Fruit fly (Drosophila melanogaster) whole organism, pupa: ENCODE data around the gene NFAT.

ENCODE experiments used
- CG13204 ChIP-seq: fragments of 200-800 bp; sonication (Bioruptor generic); optimal IDR thresholded peaks from 2 replicates; lab custom pipeline; 2018; ENCODE audit warnings: missing biosample characterization, mild to moderate bottlenecking, missing genetic modification characterization, moderate library complexity
- CG32121 ChIP-seq: fragments of 200-800 bp; sonication (Bioruptor generic); IDR thresholded peaks from 2 replicates; pipeline ENCODE4 v1.3.6; 2022; ENCODE audit warnings: missing biosample characterization, missing genetic modification characterization
- CG4496 ChIP-seq: fragments of 200-800 bp; sonication (Bioruptor generic); IDR thresholded peaks from 3 replicates; pipeline ENCODE4 v1.3.6; 2022; ENCODE audit warnings: missing biosample characterization, missing genetic modification characterization
- CG8159 ChIP-seq: fragments of 200-800 bp; sonication (Bioruptor generic); optimal IDR thresholded peaks from 3 replicates; lab custom pipeline; 2018; ENCODE audit warnings: missing biosample characterization, mild to moderate bottlenecking, missing genetic modification characterization, moderate library complexity
- EcR ChIP-seq: fragments of 200-800 bp; sonication (Bioruptor generic); optimal IDR thresholded peaks from 3 replicates; lab custom pipeline; 2019; ENCODE audit warnings: missing biosample characterization, missing genetic modification characterization, mild to moderate bottlenecking, moderate library complexity, missing genetic modification reagents
- Snoo ChIP-seq: fragments of 200-800 bp; sonication (Bioruptor generic); optimal IDR thresholded peaks from 3 replicates; lab custom pipeline; 2017; ENCODE audit warnings: missing biosample characterization, mild to moderate bottlenecking, missing genetic modification characterization, inconsistent platforms

DNA sequence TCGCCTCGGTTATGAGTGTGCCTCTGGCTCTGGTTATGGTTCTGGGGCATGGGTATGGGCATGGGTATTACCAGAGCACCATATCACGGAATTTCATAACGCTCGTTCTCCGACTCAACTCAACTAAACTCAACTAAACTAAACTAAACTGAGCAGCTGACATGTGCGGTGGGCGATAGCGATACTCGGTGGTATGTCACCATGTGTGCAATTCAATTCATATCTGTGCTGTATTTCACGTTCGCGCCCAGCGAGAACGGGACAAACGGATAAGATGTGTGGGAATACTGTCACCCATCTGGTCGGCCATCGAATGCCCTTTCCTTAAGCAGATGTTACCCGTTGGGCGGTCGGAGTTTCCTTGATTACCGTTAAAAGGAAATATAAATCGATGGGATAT is 55.7 kb downstream of the NFAT start, which contains the start of gene CG12177:
- TF ChIP-seq CG8159 (tag; lab: Kevin White, UChicago) (no peak), Snoo (tag; lab: Kevin White, UChicago) (no peak), CG32121 (GFP tag; lab: Robert Waterston, UW) (no peak), EcR (GFP tag; lab: Kevin White, UChicago) (no peak), CG4496 (GFP tag; lab: Robert Waterston, UW) (no peak), CG13204 (no peak)
